Fruit fly (Drosophila melanogaster): Measurements from ENCODE around the gene wnd.

Gene wnd

DNA sequence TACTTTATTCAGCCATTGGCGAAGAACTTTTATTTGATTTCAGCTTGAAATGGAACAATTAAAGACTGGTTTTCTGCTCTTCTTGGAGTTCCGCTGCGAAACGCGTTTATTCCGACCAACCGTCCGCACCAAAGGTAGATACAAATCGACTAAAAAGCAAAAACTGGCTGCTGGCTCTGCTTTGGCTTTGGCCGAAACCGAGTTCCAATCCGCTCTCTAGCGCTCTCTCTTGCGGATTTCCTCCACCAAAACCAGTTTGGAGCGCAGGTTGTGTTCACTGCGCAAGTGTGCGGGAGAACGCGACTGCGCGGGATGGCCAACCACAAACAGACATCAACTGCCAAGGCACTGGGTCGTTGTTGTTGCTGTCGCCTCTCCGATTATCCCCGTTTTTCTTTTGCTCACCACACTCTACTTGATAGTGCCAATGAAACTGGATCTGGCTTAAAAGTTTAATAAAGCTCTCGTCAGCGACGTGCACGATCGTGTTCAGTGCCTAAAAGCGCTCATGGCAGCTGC lies at the start of gene wnd:
wnd (minus strand) TSS at position 306 of the 519 bp plus-strand sequence.
- peak; percentile 17 for TF ChIP-seq CG17801 (GFP tag; optimal IDR thresholded peaks at IDR 0.05; ENCODE audit: partially characterized antibody)

DNA sequence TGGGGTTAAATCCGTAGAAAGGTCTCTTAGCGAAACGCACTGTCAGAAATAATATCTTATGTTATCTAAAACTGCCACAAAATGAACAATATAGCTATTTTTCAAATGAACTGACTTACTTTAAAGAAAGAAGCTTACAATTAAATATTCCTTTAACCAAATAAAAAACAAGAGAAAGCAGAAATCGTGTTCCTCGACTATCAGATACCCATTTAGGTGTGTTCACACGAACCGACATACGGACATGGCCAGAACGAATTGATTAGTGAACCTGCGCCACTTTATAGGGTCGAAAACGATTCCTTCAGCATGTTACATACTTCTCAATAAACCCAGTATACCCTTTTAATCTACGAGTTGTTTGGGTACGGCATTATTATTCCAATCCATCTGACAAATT lies 47.9 kb upstream of the wnd start:
- no peak for TF ChIP-seq CG17801 (GFP tag; optimal IDR thresholded peaks at IDR 0.05; ENCODE audit: partially characterized antibody)

DNA sequence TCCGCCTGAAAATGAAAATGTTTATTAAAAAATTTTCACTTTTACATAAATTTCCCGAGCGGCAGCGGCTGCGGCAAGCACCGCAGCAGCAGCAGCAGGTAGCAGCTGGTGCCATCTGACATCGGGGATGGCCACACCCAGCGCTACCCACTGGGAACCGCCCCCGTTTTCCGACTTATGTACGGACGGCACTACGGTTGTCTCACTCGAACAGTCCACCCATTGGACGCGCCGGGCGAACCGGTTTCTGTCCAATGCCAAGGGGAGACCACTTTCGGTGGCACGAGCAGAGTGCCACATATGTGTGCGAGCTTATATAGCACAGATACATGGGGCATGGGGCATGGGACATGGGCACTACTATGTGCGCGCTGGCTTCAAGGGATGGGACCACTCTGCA lies 47.3 kb upstream of the wnd start:
- no peak for TF ChIP-seq CG17801 (GFP tag; optimal IDR thresholded peaks at IDR 0.05; ENCODE audit: partially characterized antibody)

DNA sequence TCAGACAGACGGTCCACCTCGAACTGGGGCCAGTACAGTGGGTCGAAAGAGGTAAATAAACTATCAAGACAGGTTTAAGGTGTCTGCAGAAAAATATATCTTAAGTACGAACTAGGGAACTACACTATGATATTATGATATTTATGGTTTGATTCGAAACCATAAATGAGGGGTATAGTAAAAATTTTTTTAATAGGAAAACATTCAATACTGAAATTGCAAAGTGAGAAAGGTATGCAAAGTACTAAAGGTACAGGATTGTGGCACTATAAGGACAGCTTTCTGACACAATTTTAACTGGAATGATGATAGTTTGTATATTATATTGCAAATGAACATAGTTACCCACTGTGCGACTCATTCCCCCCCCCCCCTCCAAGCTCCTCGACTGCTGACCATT lies 40.5 kb upstream of the wnd start:
- TF ChIP-seq CG17801 (GFP tag; optimal IDR thresholded peaks at IDR 0.05; ENCODE audit: partially characterized antibody), result no peak

DNA sequence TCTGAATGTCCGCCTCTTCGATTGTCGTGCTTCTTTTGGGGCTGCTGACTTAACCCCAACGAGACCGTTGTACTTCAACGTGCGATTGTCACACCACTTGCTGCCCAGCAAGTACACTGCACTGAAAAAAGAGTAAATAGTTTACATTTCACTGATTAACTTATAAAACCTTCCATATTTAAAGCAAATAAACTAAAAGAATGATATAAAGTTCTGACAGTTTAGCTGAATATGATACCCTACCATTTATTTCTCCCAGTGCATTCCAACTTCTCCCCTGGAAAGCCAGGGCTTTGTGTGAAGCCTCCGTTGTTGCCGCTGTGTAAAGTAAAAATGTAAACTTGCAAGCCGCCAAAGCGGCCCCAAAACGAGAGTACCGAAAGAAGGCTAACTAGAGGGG lies 38.7 kb upstream of the wnd start:
- no peak for TF ChIP-seq CG17801 (GFP tag; optimal IDR thresholded peaks at IDR 0.05; ENCODE audit: partially characterized antibody)

DNA sequence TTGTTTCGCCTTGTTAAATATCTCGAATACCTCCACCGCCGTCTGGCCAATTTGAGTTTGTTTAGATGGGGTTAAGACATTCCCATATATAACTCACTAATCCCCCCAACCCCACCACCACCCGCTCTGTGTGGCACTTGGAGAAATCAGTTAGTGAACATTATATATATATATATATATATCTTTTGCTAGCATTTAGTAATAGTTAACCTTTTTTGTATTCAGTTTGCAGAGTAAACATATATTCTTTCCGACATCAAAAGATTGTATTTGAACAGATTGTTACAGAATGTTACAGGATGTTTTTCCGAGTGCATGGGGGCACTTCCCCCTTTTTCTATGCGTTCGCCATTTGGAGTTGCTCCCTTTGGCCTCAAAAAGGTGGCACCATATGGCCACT lies 34.9 kb upstream of the wnd start:
- TF ChIP-seq CG17801 (GFP tag; optimal IDR thresholded peaks at IDR 0.05; ENCODE audit: partially characterized antibody), result no peak

DNA sequence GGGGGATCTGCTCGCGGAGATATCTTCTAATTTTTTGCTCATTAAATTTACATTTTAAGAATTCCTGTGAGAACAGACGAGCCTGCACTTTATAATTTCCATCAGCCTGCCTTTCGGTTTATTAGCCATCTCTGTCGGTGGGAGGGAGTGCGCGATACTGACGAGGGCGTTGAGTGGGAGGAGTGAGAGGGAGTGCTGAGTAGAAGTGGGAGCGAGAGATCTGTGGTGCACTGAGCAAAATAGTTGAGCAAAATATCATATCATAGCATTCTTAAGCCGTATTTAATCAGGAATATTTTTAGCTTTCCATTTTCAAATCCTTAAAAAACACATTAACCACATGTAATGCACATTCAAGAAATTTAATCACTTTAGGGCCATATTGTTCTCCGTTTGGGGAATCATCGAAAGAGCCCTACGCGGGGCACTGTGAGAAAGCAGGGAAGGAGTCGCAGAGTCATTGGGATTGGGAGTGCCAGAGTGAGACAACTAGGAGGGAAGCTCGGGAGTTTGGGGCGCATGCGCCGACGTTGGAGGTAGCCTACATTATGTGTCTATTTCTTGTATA lies 29.6 kb upstream of the wnd start:
- no peak for TF ChIP-seq CG17801 (GFP tag; optimal IDR thresholded peaks at IDR 0.05; ENCODE audit: partially characterized antibody)

DNA sequence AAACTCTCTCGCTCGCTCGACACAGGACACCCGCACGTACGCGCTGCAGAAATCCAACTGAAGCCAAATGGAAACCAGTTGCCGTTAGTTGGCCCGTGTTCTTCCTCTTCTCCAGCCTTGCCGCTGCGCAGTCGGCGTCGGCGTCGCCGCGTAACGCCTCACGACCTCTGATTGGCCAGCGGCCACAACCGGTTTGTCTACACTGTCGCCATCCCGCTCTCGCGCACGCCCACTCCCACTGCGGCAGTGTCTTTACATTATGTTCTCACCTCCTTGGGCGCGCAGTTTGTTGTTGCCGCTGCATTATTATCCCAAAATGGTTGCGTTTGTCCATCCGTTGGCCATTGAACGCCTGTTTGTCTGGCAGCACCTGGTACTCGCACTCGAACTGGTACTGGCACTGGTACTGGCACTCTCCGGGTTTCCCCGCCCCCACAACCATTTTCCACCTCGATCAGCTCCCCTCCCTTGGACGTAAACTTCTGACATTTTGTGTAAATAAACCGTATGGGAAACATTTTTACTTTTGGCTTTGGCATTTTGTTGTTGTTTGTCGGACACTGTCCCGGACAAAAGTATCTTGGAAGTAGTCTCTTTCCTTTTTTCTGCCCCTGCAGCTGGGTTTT lies 28.1 kb upstream of the wnd start, which contains the start of gene tey:
tey (minus strand) TSS at position 500 of the 626 bp plus-strand sequence.
- no peak for TF ChIP-seq CG17801 (GFP tag; optimal IDR thresholded peaks at IDR 0.05; ENCODE audit: partially characterized antibody)

DNA sequence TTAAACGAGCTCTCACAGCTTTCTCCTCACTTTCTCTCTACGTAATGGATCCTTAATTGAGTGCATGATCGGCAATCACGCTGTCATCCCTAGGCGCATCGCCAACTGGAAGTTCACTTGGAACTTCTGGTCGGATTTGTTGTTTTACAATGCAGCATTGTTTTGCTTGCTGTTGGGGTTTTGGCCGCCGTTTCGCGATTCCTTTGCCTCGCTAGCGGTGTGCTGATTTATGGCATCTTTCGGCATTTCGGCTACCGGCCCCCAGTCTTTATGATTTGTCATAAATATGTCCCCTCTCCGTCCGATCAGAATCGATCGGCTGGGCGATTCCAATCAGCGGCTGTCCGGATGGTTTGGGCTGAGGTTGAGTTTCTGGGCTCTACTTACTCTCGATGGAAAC lies 27.3 kb upstream of the wnd start:
- TF ChIP-seq CG17801 (GFP tag; optimal IDR thresholded peaks at IDR 0.05; ENCODE audit: partially characterized antibody), result no peak

DNA sequence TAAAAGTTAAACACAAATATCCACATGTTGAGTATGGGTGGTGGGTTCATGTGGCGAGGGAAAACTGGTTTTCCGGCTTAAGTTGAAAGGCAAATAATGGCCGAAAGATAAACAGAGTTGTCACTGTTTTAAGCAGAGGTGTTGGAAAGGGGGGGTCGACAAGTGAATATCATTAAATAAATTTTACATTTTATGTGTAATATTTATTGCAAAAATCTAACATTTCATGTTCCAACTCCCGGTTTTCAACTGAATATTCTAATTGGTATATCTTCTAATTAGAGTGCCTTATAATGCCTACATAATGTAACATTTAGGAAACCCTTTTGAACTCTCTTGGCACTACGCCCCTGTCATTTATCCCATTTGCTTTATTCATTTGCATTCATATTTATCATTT lies 20.3 kb upstream of the wnd start:
- no peak for TF ChIP-seq CG17801 (GFP tag; optimal IDR thresholded peaks at IDR 0.05; ENCODE audit: partially characterized antibody)

DNA sequence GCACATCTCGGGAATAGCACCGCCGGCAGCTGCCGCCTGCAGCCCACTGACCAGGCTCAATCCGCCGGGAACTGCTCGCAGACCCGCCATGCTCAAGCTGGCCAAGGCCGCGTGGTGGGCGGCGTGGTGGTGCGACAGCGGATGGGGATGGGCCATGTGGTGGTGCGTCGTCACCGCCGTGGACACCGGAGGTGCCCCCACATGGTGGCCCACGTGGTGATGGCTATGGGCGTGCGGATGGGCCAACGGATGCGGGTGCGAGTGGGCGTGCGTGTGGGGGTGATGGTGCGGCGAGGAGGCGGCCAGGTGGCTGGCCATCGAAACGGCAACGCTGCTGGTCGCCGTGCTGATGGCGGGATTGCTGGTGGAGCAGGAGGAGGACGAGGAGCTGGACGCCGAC lies 17.9 kb upstream of the wnd start:
- no peak for TF ChIP-seq CG17801 (GFP tag; optimal IDR thresholded peaks at IDR 0.05; ENCODE audit: partially characterized antibody)

DNA sequence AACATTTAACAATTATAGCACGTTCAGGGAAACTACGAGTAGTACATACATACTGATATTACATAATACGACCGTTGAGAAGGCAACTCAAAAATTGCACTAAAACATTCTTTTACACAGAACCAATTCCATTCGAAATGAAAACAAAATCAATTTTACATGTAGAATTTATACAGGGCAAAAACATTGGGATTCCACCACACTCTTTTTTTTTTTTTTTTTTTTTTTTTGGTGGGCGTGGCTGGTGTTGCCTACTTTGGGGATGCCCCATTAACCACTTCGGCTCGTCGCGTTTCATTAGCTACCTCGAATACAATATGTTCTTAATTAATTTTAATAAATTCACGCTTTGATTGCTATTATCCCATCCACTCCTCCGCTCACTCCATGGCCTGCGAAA lies 15.0 kb upstream of the wnd start:
- peak; percentile 58 for TF ChIP-seq CG17801 (GFP tag; optimal IDR thresholded peaks at IDR 0.05; ENCODE audit: partially characterized antibody)

DNA sequence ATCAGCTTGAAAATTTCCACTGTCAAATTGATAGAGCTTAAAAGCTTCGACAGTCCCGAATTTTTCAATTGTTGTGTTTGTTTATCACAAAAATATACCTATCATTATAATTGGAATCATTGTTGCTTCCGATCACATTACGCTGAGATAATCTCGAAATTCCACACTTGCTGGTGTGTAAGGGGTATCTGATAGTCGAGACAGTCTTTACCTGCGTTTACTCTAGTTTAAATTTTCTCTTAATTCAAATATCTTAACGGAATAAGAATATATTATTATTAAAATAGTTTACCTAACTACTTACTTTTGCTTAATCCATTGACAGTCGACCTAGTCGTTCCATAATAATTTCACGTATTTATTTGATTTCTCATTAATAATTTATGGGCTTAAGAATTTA lies 14.5 kb upstream of the wnd start:
- TF ChIP-seq CG17801 (GFP tag; optimal IDR thresholded peaks at IDR 0.05; ENCODE audit: partially characterized antibody), result no peak

DNA sequence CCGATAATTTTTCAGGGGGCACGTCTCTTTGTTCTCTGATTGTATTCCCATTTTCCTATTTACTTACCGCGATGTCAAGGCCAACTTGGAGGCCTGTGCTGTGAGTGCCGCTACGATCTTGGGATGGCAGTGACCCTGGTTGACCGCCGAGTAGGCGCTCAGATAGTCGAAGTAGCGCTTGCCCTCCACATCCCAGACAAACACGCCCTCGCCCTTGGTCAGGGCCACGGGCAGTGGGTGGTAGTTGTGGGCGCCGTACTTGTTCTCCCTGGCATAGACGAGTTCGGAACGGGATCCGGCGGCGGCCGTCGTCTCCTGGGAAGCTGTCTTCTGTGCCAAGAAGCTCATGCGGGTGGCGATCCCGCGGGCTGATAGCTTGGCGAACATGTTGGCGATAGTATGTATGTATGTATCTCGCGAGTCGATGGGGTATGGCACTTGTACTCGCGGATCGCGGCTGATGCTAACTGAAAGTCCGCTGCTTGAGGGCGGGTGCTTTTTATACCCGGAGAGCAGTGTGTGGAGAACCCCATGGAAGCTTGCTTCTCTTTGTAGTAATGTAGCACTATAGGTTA lies 13.9 kb upstream of the wnd start, which contains the start of gene Oat:
Oat (minus strand) TSS at position 478 of the 575 bp plus-strand sequence.
- no peak for TF ChIP-seq CG17801 (GFP tag; optimal IDR thresholded peaks at IDR 0.05; ENCODE audit: partially characterized antibody)

DNA sequence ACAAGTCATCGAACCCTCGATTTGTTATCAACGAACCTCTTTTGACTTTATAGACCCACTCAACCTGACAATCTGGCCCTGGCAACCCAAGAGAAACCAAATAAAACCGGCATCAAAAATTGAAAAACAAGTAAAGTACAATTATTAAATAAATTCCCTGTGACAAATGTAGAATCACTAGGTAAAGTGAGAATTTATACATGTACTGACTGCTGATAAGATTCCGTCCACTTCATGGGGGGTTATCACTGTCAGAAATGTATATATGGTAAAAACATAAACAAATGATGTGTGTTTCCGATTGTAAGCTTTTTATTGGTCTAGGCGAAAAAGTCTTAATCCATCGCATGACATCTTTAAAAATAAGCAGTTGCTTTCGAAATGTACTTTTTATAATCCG lies 13.1 kb upstream of the wnd start:
- no peak for TF ChIP-seq CG17801 (GFP tag; optimal IDR thresholded peaks at IDR 0.05; ENCODE audit: partially characterized antibody)

DNA sequence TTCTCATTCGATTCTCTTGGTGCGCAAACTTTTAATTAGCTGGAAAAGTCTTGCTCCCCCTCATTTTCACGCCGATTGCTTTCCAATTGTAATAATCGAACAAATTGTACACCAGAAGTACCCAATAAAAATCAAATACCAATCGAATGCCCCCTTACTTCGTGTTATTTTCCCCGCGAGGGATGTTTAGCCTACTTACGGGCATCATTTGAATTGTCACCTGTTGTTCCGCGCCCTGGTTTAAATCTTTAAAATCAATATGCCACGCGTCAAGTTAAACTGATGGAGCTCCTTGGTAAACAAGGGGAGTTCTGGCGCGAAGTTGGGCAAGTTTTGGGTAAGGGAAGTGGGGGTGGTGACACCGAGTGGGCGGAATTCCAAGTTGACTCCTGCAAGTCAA lies 10.7 kb upstream of the wnd start:
- TF ChIP-seq CG17801 (GFP tag; optimal IDR thresholded peaks at IDR 0.05; ENCODE audit: partially characterized antibody), result no peak

Data from ovary, adult (tissue).